Worm (Caenorhabditis elegans) whole organism, L2 larva: ENCODE results near the gene wrt-10.

Source experiments
- nhr-23 ChIP-seq: fragments of 150-350 bp; optimal IDR thresholded peaks from 2 replicates; lab custom pipeline; 2014; ENCODE audit warnings: missing biosample characterization, missing genetic modification reagents, missing genetic modification characterization
- ztf-11 ChIP-seq: sonication (generic microtip); optimal IDR thresholded peaks from 2 replicates; lab custom pipeline; 2017; ENCODE audit warnings: missing biosample characterization, missing genetic modification characterization

- TF ChIP-seq ztf-11 (tag; lab: Kevin White, UChicago) (no peak), nhr-23 (tag; lab: Kevin White, UChicago) (no peak)
Measured at ce11 chrII:7494155-7494554, 40.2 kb downstream of the wrt-10 start, which contains the start of gene R10H1.1.
